Fruit fly (Drosophila melanogaster): ENCODE data around the gene pasha.

The pasha gene

dm6 chr3R:31592256-31592879 is 25.4 kb upstream of the pasha start, which contains the start of gene CG1774 (continued):
- TF ChIP-seq dysf (GFP tag; IDR thresholded peaks at IDR 0.05) = peak; percentile 83
- no peak for TF ChIP-seq CTCF (GFP tag; optimal IDR thresholded peaks at IDR 0.05)
- no peak for TF ChIP-seq hth (optimal IDR thresholded peaks at IDR 0.05)
- peak; percentile 16 for TF ChIP-seq CG5180 (GFP tag; optimal IDR thresholded peaks at IDR 0.05)
- peak; percentile 72 for TF ChIP-seq CG12071 (GFP tag; optimal IDR thresholded peaks at IDR 0.05)
- TF ChIP-seq fd64A (GFP tag; optimal IDR thresholded peaks at IDR 0.05) = no peak
- peak; percentile 55 for TF ChIP-seq CG3163 (GFP tag; optimal IDR thresholded peaks at IDR 0.05)
- no peak; the same call in 1 of the 2 replicates for TF ChIP-seq danr (GFP tag; IDR thresholded peaks at IDR 0.05)
- TF ChIP-seq CG2875 (GFP tag; optimal IDR thresholded peaks at IDR 0.05) = peak; percentile 36
- no peak for TF ChIP-seq amos (GFP tag; IDR thresholded peaks at IDR 0.05; ENCODE audit: partially characterized antibody)
- TF ChIP-seq CG12236 (GFP tag; optimal IDR thresholded peaks at IDR 0.05) = peak; percentile 39
- peak; percentile 75 for TF ChIP-seq CG12391 (tag; optimal IDR thresholded peaks at IDR 0.05)
- no peak for TF ChIP-seq tio (GFP tag; optimal IDR thresholded peaks at IDR 0.05)
- TF ChIP-seq CG18599 (GFP tag; optimal IDR thresholded peaks at IDR 0.05) = peak; percentile 95
- peak; percentile 57 for TF ChIP-seq CG10267 (tag; optimal IDR thresholded peaks at IDR 0.05)
- 0 out of 2 replicates have a peak, but pooled peaks have one; percentile 37 for TF ChIP-seq wor (GFP tag; IDR thresholded peaks at IDR 0.05)
- peak; percentile 47 for TF ChIP-seq tap (tag; optimal IDR thresholded peaks at IDR 0.05)
- TF ChIP-seq Gsc (GFP tag; IDR thresholded peaks at IDR 0.05) = peak; percentile 5; the same call in 1 of the 2 replicates
- TF ChIP-seq cwo (GFP tag; optimal IDR thresholded peaks at IDR 0.05) = peak; percentile 93
- peak; percentile 28 for TF ChIP-seq Jarid2 (GFP tag; optimal IDR thresholded peaks at IDR 0.05)
- TF ChIP-seq lbe (GFP tag; optimal IDR thresholded peaks at IDR 0.05) = peak; percentile 72
- no peak for TF ChIP-seq pfk (GFP tag; optimal IDR thresholded peaks at IDR 0.05)
- peak; percentile 56 for TF ChIP-seq fd96Cb (tag; optimal IDR thresholded peaks at IDR 0.05)
- peak; percentile 41; the same call in 1 of the 3 replicates for TF ChIP-seq B-H1 (GFP tag; IDR thresholded peaks at IDR 0.05)
- no peak for TF ChIP-seq jing (GFP tag; optimal IDR thresholded peaks at IDR 0.05)
- peak; percentile 76 for TF ChIP-seq org-1 (GFP tag; optimal IDR thresholded peaks at IDR 0.05)
- no peak for TF ChIP-seq BEAF-32 (GFP tag; optimal IDR thresholded peaks at IDR 0.05)
- no peak for TF ChIP-seq Dfd (GFP tag; optimal IDR thresholded peaks at IDR 0.05)
- TF ChIP-seq Lpt (GFP tag; optimal IDR thresholded peaks at IDR 0.05) = no peak
- peak; percentile 79 for TF ChIP-seq CG7556 (GFP tag; optimal IDR thresholded peaks at IDR 0.05)
- TF ChIP-seq CG7357 (GFP tag; IDR thresholded peaks at IDR 0.05) = no peak
- peak; percentile 46 for TF ChIP-seq run (tag; optimal IDR thresholded peaks at IDR 0.05)
- peak; percentile 81 for TF ChIP-seq CG15514 (GFP tag; optimal IDR thresholded peaks at IDR 0.05)
- no peak for TF ChIP-seq NC2α (GFP tag; optimal IDR thresholded peaks at IDR 0.05)
- TF ChIP-seq gem (tag; optimal IDR thresholded peaks at IDR 0.05) = peak; percentile 85
- peak; percentile 51 for TF ChIP-seq Vsx1 (GFP tag; optimal IDR thresholded peaks at IDR 0.05)
- peak; percentile 56; the same call in 1 of the 3 replicates for TF ChIP-seq CG2889 (GFP tag; IDR thresholded peaks at IDR 0.05)
- TF ChIP-seq sima (GFP tag; optimal IDR thresholded peaks at IDR 0.05) = peak; percentile 8
- peak; percentile 45 for TF ChIP-seq NK7.1 (GFP tag; optimal IDR thresholded peaks at IDR 0.05)
- peak; percentile 81 for TF ChIP-seq HHEX (GFP tag; optimal IDR thresholded peaks at IDR 0.05)
- peak; percentile 62 for TF ChIP-seq CG16863 (GFP tag; optimal IDR thresholded peaks at IDR 0.05)
- peak; percentile 90 for TF ChIP-seq CG32532 (GFP tag; IDR thresholded peaks at IDR 0.05)
- peak; percentile 68 for TF ChIP-seq Oli (tag; optimal IDR thresholded peaks at IDR 0.05)
- peak; percentile 81 for TF ChIP-seq scrt (GFP tag; optimal IDR thresholded peaks at IDR 0.05)
- TF ChIP-seq CG1024 (GFP tag; IDR thresholded peaks at IDR 0.05) = no peak
- TF ChIP-seq slou (GFP tag; optimal IDR thresholded peaks at IDR 0.05) = peak; percentile 33
- peak; percentile 69 for TF ChIP-seq Drgx (GFP tag; IDR thresholded peaks at IDR 0.05)
- TF ChIP-seq NfI (GFP tag; optimal IDR thresholded peaks at IDR 0.05) = peak; percentile 79
- peak; percentile 15 for TF ChIP-seq CG8089 (GFP tag; optimal IDR thresholded peaks at IDR 0.05)
- TF ChIP-seq Usf (GFP tag; optimal IDR thresholded peaks at IDR 0.05) = peak; percentile 35

Data from whole organism, embryonic.